Worm (Caenorhabditis elegans): Measurements from ENCODE around the gene far-2.
A peak's percentile ranks its signal among the peaks of the same experiment; 100 is the strongest.

The far-2 gene

DNA sequence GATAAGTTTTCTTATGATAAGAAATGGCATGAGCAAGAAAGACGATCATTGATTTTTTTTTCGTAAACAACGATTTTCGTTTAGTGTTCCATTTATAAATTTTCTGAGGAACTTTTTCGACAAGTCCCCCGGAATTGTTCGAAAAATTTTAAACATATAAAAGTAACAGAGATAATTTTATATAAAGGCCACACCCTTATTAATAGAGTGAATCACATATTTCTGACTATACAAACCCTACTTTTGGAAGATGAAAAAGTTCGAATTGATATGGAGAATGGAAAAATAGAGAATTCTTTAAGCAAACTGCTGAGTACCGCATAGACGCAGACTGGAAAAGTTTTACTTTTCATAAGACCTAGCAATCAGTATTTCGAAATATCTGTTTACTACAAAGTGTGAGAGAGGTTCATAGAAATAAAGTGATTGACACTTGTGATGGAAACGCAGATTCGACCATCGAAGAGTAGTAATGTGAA lies 30.5 kb upstream of the far-2 start (continued):
- TF ChIP-seq rec-8 (tag; optimal IDR thresholded peaks at IDR 0.05) (no peak), T26A5.8 (tag; optimal IDR thresholded peaks at IDR 0.05) (peak; percentile 3), F52B5.7 (tag; optimal IDR thresholded peaks at IDR 0.05) (no peak), nhr-179 (tag; optimal IDR thresholded peaks at IDR 0.05) (no peak)

- no peak for TF ChIP-seq madf-3 (GFP tag; IDR thresholded peaks at IDR 0.05)
- TF ChIP-seq zfh-2 (GFP tag; conservative IDR thresholded peaks at IDR 0.05) = peak; percentile 50; the same call in 1 of the 2 replicates
- peak; percentile 35 for TF ChIP-seq ama-1 (optimal IDR thresholded peaks at IDR 0.05)
- TF ChIP-seq ama-1 (GFP tag; optimal IDR thresholded peaks at IDR 0.05) = no peak
- peak; percentile 3 for TF ChIP-seq mes-4 (tag; optimal IDR thresholded peaks at IDR 0.05)
Observed at ce11 chrIII:9051714-9052113, 29.9 kb upstream of the far-2 start.

- TF ChIP-seq F55B11.4 (tag; optimal IDR thresholded peaks at IDR 0.05; ENCODE audit: borderline replicate concordance, insufficient read depth) (no peak), rcor-1 (GFP tag; IDR thresholded peaks at IDR 0.05) (peak; percentile 53), nhr-27 (tag; optimal IDR thresholded peaks at IDR 0.05) (no peak), mcd-1 (GFP tag; IDR thresholded peaks at IDR 0.05) (peak; percentile 68), F52B5.7 (tag; optimal IDR thresholded peaks at IDR 0.05) (peak; percentile 15), rpc-1 (optimal IDR thresholded peaks at IDR 0.05) (no peak), rpc-1 (tag; optimal IDR thresholded peaks at IDR 0.05) (no peak), Y95B8A.8 (GFP tag; IDR thresholded peaks at IDR 0.05) (peak; percentile 21; the same call in 1 of the 2 replicates), nhr-179 (tag; optimal IDR thresholded peaks at IDR 0.05) (no peak), dpl-1 (GFP tag; optimal IDR thresholded peaks at IDR 0.05) (no peak), K12H6.12 (tag; optimal IDR thresholded peaks at IDR 0.05) (peak; percentile 29), sea-2 (GFP tag; IDR thresholded peaks at IDR 0.05) (no peak), lag-1 (GFP tag; IDR thresholded peaks at IDR 0.05) (no peak), Y79H2A.3 (GFP tag; conservative IDR thresholded peaks at IDR 0.05) (no peak), Y56A3A.18 (GFP tag; IDR thresholded peaks at IDR 0.05) (peak; percentile 78; the same call in 1 of the 2 replicates), ets-4 (GFP tag; optimal IDR thresholded peaks at IDR 0.05) (peak; percentile 71), madf-3 (GFP tag; IDR thresholded peaks at IDR 0.05) (no peak; the same call in 1 of the 2 replicates), F57C9.4 (tag; optimal IDR thresholded peaks at IDR 0.05) (no peak), egrh-3 (GFP tag; IDR thresholded peaks at IDR 0.05) (0 out of 2 replicates have a peak, but pooled peaks have one; percentile 19), nfyb-1 (GFP tag; IDR thresholded peaks at IDR 0.05) (peak; percentile 81), nhr-120 (GFP tag; IDR thresholded peaks at IDR 0.05) (no peak), ekl-4 (GFP tag; IDR thresholded peaks at IDR 0.05) (no peak; the same call in 1 of the 2 replicates), let-607 (tag; optimal IDR thresholded peaks at IDR 0.05) (peak; percentile 25 to 44), lin-54 (GFP tag; optimal IDR thresholded peaks at IDR 0.05) (peak; percentile 49), hmg-1.2 (GFP tag; IDR thresholded peaks at IDR 0.05) (peak; percentile 83; the same call in 1 of the 2 replicates), sdz-38 (tag; optimal IDR thresholded peaks at IDR 0.05) (no peak), egl-18 (GFP tag; IDR thresholded peaks at IDR 0.05) (0 out of 2 replicates have a peak, but pooled peaks have one; percentile 21), attf-5 (GFP tag; optimal IDR thresholded peaks at IDR 0.05) (peak; percentile 68), chd-7 (tag; optimal IDR thresholded peaks at IDR 0.05) (peak; percentile 76), ztf-18 (tag; optimal IDR thresholded peaks at IDR 0.05) (no peak), Y53G8AR.9 (GFP tag; conservative IDR thresholded peaks at IDR 0.05) (no peak), tbp1 (GFP tag; optimal IDR thresholded peaks at IDR 0.05) (peak; percentile 36), hlh-12 (tag; optimal IDR thresholded peaks at IDR 0.05) (no peak), C06A6.2 (GFP tag; conservative IDR thresholded peaks at IDR 0.05) (0 out of 2 replicates have a peak, but pooled peaks have one; percentile 10), lin-26 (GFP tag; IDR thresholded peaks at IDR 0.05) (0 out of 2 replicates have a peak, but pooled peaks have one; percentile 53), fkh-3 (tag; optimal IDR thresholded peaks at IDR 0.05) (no peak), madf-10 (tag; optimal IDR thresholded peaks at IDR 0.05) (no peak), ZK185.1 (tag; optimal IDR thresholded peaks at IDR 0.05; ENCODE audit: poor library complexity, severe bottlenecking) (no peak), nfya-2 (GFP tag; IDR thresholded peaks at IDR 0.05) (0 out of 2 replicates have a peak, but pooled peaks have one; percentile 44)
Observed at ce11 chrIII:9052371-9052978, 29.2 kb upstream of the far-2 start.

Measured in whole organism, young adult.